Worm (Caenorhabditis elegans): ENCODE data around the gene orc-1.

The orc-1 gene

ce11 chrIII:10621208-10621607, 21.7 kb upstream of the orc-1 start, which contains the start of the genes lron-10 and hpr-9 (continued):
- TF ChIP-seq mxl-1 (tag; optimal IDR thresholded peaks at IDR 0.05) = no peak
- peak; percentile 20 to 68 for TF ChIP-seq let-607 (tag; optimal IDR thresholded peaks at IDR 0.05)
- no peak for TF ChIP-seq efl-1 (GFP tag; optimal IDR thresholded peaks at IDR 0.05)
- peak; percentile 72 for TF ChIP-seq B0336.3 (GFP tag; IDR thresholded peaks at IDR 0.05)
- peak; percentile 25 for TF ChIP-seq xnd-1 (tag; optimal IDR thresholded peaks at IDR 0.05)
- TF ChIP-seq nhr-179 (tag; optimal IDR thresholded peaks at IDR 0.05) = no peak
- no peak for TF ChIP-seq cebp-1 (GFP tag; IDR thresholded peaks at IDR 0.05)
- peak; percentile 63 for TF ChIP-seq cebp-1 (tag; optimal IDR thresholded peaks at IDR 0.05)
- TF ChIP-seq egrh-3 (GFP tag; IDR thresholded peaks at IDR 0.05) = no peak; the same call in 1 of the 2 replicates
- peak; percentile 69 for TF ChIP-seq mel-28 (tag; optimal IDR thresholded peaks at IDR 0.05; ENCODE audit: borderline replicate concordance)
- peak; percentile 6 for TF ChIP-seq ccch-3 (GFP tag; optimal IDR thresholded peaks at IDR 0.05)
- 0 out of 2 replicates have a peak, but pooled peaks have one; percentile 61 for TF ChIP-seq madf-3 (GFP tag; IDR thresholded peaks at IDR 0.05)
- no peak for TF ChIP-seq T07F8.4 (tag; optimal IDR thresholded peaks at IDR 0.05)
- TF ChIP-seq ztf-6 (GFP tag; IDR thresholded peaks at IDR 0.05) = 0 out of 2 replicates have a peak, but pooled peaks have one; percentile 27
- TF ChIP-seq lag-1 (GFP tag; IDR thresholded peaks at IDR 0.05) = no peak
- peak; percentile 56 for TF ChIP-seq somi-1 (GFP tag; optimal IDR thresholded peaks at IDR 0.05)
- TF ChIP-seq F33H1.4 (GFP tag; IDR thresholded peaks at IDR 0.05) = peak; percentile 67
- peak; percentile 39 for TF ChIP-seq madf-8 (GFP tag; conservative IDR thresholded peaks at IDR 0.05)
- TF ChIP-seq C06A6.2 (GFP tag; conservative IDR thresholded peaks at IDR 0.05) = peak; percentile 46; the same call in 1 of the 2 replicates
- no peak for TF ChIP-seq aptf-3 (GFP tag; IDR thresholded peaks at IDR 0.05)
- TF ChIP-seq tlf-1 (GFP tag; optimal IDR thresholded peaks at IDR 0.05) = peak; percentile 50
- peak; percentile 17 for TF ChIP-seq dpl-1 (GFP tag; optimal IDR thresholded peaks at IDR 0.05)
- TF ChIP-seq F52B5.7 (tag; optimal IDR thresholded peaks at IDR 0.05) = no peak
- TF ChIP-seq Y79H2A.3 (GFP tag; conservative IDR thresholded peaks at IDR 0.05) = no peak
- no peak for TF ChIP-seq ceh-58 (GFP tag; IDR thresholded peaks at IDR 0.05)
- TF ChIP-seq F22D6.2 (tag; optimal IDR thresholded peaks at IDR 0.05) = peak; percentile 72
- no peak for TF ChIP-seq mes-4 (tag; optimal IDR thresholded peaks at IDR 0.05)
- TF ChIP-seq nhr-120 (GFP tag; IDR thresholded peaks at IDR 0.05) = no peak
- peak; percentile 67; the same call in 1 of the 2 replicates for TF ChIP-seq aptf-2 (GFP tag; conservative IDR thresholded peaks at IDR 0.05)
- no peak for TF ChIP-seq attf-6 (GFP tag; IDR thresholded peaks at IDR 0.05)
- 0 out of 2 replicates have a peak, but pooled peaks have one; percentile 58 for TF ChIP-seq ztf-28 (GFP tag; IDR thresholded peaks at IDR 0.05)
- no peak for TF ChIP-seq ceh-79 (tag; optimal IDR thresholded peaks at IDR 0.05)
- TF ChIP-seq hmg-20 (GFP tag; IDR thresholded peaks at IDR 0.05) = 0 out of 2 replicates have a peak, but pooled peaks have one; percentile 40
- no peak for TF ChIP-seq F49E8.2 (tag; optimal IDR thresholded peaks at IDR 0.05; ENCODE audit: insufficient read depth)
- TF ChIP-seq hlh-26 (GFP tag; conservative IDR thresholded peaks at IDR 0.05) = no peak
- peak; percentile 23; the same call in 1 of the 2 replicates for TF ChIP-seq ceh-100 (GFP tag; IDR thresholded peaks at IDR 0.05)
- no peak for TF ChIP-seq lsy-27 (tag; optimal IDR thresholded peaks at IDR 0.05; ENCODE audit: borderline replicate concordance, insufficient read depth)
- no peak; the same call in 1 of the 2 replicates for TF ChIP-seq dox-1 (GFP tag; IDR thresholded peaks at IDR 0.05)
- peak; percentile 53; the same call in 1 of the 2 replicates for TF ChIP-seq lin-26 (GFP tag; IDR thresholded peaks at IDR 0.05)
- TF ChIP-seq sea-2 (GFP tag; IDR thresholded peaks at IDR 0.05) = 0 out of 2 replicates have a peak, but pooled peaks have one; percentile 31
- TF ChIP-seq snpc-4 (GFP tag; optimal IDR thresholded peaks at IDR 0.05) = no peak
- peak in 2 of 4 experiments; percentile 14 to 32 for TF ChIP-seq snpc-4 (tag; optimal IDR thresholded peaks at IDR 0.05)
- peak; percentile 95 for TF ChIP-seq ZK185.1 (tag; optimal IDR thresholded peaks at IDR 0.05; ENCODE audit: poor library complexity, severe bottlenecking)
- TF ChIP-seq rec-8 (tag; optimal IDR thresholded peaks at IDR 0.05) = peak; percentile 42 to 78
- TF ChIP-seq mcd-1 (GFP tag; IDR thresholded peaks at IDR 0.05) = peak; percentile 82
- no peak for TF ChIP-seq cebp-2 (GFP tag; IDR thresholded peaks at IDR 0.05)
- peak; percentile 11 for TF ChIP-seq nhr-80 (tag; optimal IDR thresholded peaks at IDR 0.05)
- TF ChIP-seq fkh-3 (tag; optimal IDR thresholded peaks at IDR 0.05) = no peak

Measured in whole organism, young adult.